Worm (Caenorhabditis elegans): ENCODE results near the gene pkc-2.

DNA sequence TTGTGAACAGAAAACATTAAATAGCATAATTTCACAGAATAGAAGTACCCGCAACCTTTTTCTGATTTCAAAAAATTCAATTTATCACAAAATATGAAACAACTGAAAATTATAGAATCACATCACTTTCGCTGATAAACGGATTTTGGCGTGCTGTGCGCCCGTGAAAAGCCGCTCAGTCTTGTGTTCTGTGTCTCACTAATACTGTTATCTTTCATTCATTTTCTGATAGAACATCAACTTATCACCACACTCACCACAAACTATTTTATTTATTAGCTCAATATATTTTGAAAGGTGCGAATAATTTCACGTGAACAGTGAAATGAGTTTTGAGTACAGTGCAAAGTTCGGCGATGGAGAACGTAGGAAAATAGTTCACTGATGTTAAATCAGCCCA is 536 bp upstream of the pkc-2 start:
- TF ChIP-seq ceh-9 (tag; optimal IDR thresholded peaks at IDR 0.05), result no peak
- no peak for TF ChIP-seq ama-1 (optimal IDR thresholded peaks at IDR 0.05)
- no peak for TF ChIP-seq rnt-1 (tag; optimal IDR thresholded peaks at IDR 0.05)
- TF ChIP-seq nfya-1 (tag; optimal IDR thresholded peaks at IDR 0.05), result no peak
- TF ChIP-seq ztf-16 (tag; optimal IDR thresholded peaks at IDR 0.05), result no peak
- TF ChIP-seq lim-6 (tag; optimal IDR thresholded peaks at IDR 0.05), result no peak
- TF ChIP-seq Y22D7AL.16 (tag; optimal IDR thresholded peaks at IDR 0.05), result no peak
- TF ChIP-seq ceh-31 (tag; optimal IDR thresholded peaks at IDR 0.05), result no peak
- TF ChIP-seq mec-3 (tag; optimal IDR thresholded peaks at IDR 0.05; ENCODE audit: borderline replicate concordance), result no peak
- TF ChIP-seq K02D7.2 (tag; optimal IDR thresholded peaks at IDR 0.05), result no peak
- TF ChIP-seq elt-4 (tag; optimal IDR thresholded peaks at IDR 0.05), result no peak
- no peak for TF ChIP-seq nhr-11 (tag; optimal IDR thresholded peaks at IDR 0.05)
- TF ChIP-seq sox-4 (tag; optimal IDR thresholded peaks at IDR 0.05), result no peak
- TF ChIP-seq ceh-18 (tag; optimal IDR thresholded peaks at IDR 0.05), result no peak
